Worm (Caenorhabditis elegans) whole organism, late embryonic: ENCODE measurements around the gene srh-45.

ENCODE experiments used
- ama-1 ChIP-seq: fragments of 150-350 bp; optimal IDR thresholded peaks from 2 replicates; lab custom pipeline; 2014
- ceh-14 ChIP-seq: sonication (generic microtip); optimal IDR thresholded peaks from 2 replicates; lab custom pipeline; 2016; ENCODE audit warnings: missing genotype, missing genetic modification characterization, missing compliant biosample characterization
- ceh-6 ChIP-seq: fragments of 200-800 bp; sonication (Bioruptor generic); optimal IDR thresholded peaks from 2 replicates; lab custom pipeline; 2018; ENCODE audit warnings: mild to moderate bottlenecking, missing genetic modification characterization, missing compliant biosample characterization
- che-1 ChIP-seq: sonication (generic microtip); optimal IDR thresholded peaks from 2 replicates; lab custom pipeline; 2016; ENCODE audit warnings: mild to moderate bottlenecking, missing genetic modification characterization, missing compliant biosample characterization
- elt-2 ChIP-seq: sonication (generic microtip); optimal IDR thresholded peaks from 2 replicates; lab custom pipeline; 2016; ENCODE audit warnings: missing genetic modification reagents, missing genetic modification characterization, missing compliant biosample characterization
- odd-2 ChIP-seq: sonication (generic microtip); optimal IDR thresholded peaks from 2 replicates; lab custom pipeline; 2017; ENCODE audit warnings: antibody characterized with exemption, mild to moderate bottlenecking, missing genetic modification characterization, missing compliant biosample characterization
- sdc-2 ChIP-seq: sonication (generic microtip); optimal IDR thresholded peaks from 2 replicates; lab custom pipeline; 2016; ENCODE audit warnings: missing genotype, missing genetic modification characterization, missing compliant biosample characterization

DNA sequence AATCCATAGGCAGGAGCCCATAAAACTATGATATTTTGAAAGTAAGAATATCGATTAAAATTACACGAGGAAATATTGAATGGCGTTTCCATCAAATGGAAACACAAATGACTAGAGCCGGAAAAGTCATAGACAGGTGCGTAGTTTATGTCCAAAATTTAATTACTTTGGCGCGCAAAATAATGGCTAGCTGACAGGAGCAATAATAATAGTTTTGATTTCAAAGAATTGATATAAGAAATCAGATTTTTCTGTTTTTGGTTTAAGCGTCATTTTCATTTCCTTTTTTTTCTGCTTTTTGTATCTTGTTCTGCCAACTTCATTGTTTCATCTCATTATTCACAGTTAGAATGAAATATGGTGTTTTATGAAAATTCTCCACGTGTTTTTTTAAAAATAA, 41.8 kb downstream of the srh-45 start, which contains the start of gene F07B10.4:
- TF ChIP-seq che-1 (tag; lab: Kevin White, UChicago) (no peak), ceh-6 (GFP tag; lab: Kevin White, UChicago) (no peak), sdc-2 (no peak), elt-2 (tag; lab: Kevin White, UChicago) (no peak), ama-1 (no peak), ceh-14 (tag; lab: Kevin White, UChicago) (no peak), odd-2 (tag; lab: Kevin White, UChicago) (no peak)
